Worm (Caenorhabditis elegans) whole organism, L3 larva: Measurements from ENCODE around the gene thoc-5.

Experiments used
- R02D3.7 ChIP-seq: fragments of 150-350 bp; optimal IDR thresholded peaks from 2 replicates; lab custom pipeline; 2014; ENCODE audit warnings: missing biosample characterization, missing genetic modification characterization
- ZK546.5 ChIP-seq: sonication (generic microtip); optimal IDR thresholded peaks from 2 replicates; lab custom pipeline; 2017; ENCODE audit warnings: missing biosample characterization, missing genetic modification characterization
- aly-2 ChIP-seq: fragments of 150-350 bp; optimal IDR thresholded peaks from 2 replicates; lab custom pipeline; 2014; ENCODE audit warnings: missing biosample characterization, missing genetic modification characterization
- ceh-16 ChIP-seq: sonication (generic microtip); optimal IDR thresholded peaks from 2 replicates; lab custom pipeline; 2017; ENCODE audit warnings: missing biosample characterization, missing genetic modification characterization
- ceh-28 ChIP-seq: fragments of 150-350 bp; optimal IDR thresholded peaks from 2 replicates; lab custom pipeline; 2014; ENCODE audit warnings: missing biosample characterization, missing genetic modification reagents, missing genetic modification characterization
- ceh-82 ChIP-seq: fragments of 150-350 bp; optimal IDR thresholded peaks from 2 replicates; lab custom pipeline; 2014; ENCODE audit warnings: missing biosample characterization, missing genetic modification characterization
- ceh-9 ChIP-seq: sonication (generic microtip); optimal IDR thresholded peaks from 2 replicates; lab custom pipeline; 2018; ENCODE audit warnings: missing biosample characterization, missing genetic modification characterization
- daf-12 ChIP-seq: fragments of 150-350 bp; optimal IDR thresholded peaks from 2 replicates; lab custom pipeline; 2014; ENCODE audit warnings: missing biosample characterization, missing genetic modification reagents, missing genetic modification characterization
- egl-27 ChIP-seq: sonication (generic microtip); optimal IDR thresholded peaks from 4 replicates; lab custom pipeline; 2017; ENCODE audit warnings: missing biosample characterization, missing genetic modification reagents, missing genetic modification characterization
- egl-5 ChIP-seq: fragments of 150-350 bp; optimal IDR thresholded peaks from 2 replicates; lab custom pipeline; 2017; ENCODE audit warnings: missing biosample characterization, missing genetic modification reagents, missing genetic modification characterization, inconsistent platforms
- elt-1 ChIP-seq: fragments of 150-350 bp; optimal IDR thresholded peaks from 2 replicates; lab custom pipeline; 2014; ENCODE audit warnings: missing biosample characterization, missing genetic modification characterization
- elt-2 ChIP-seq: sonication (generic microtip); optimal IDR thresholded peaks from 2 replicates; lab custom pipeline; 2016; ENCODE audit warnings: missing genetic modification reagents, mild to moderate bottlenecking, missing genetic modification characterization, missing compliant biosample characterization
- elt-3 ChIP-seq, 3 experiments: fragments of 150-350 bp in 1 of 3; sonication (generic microtip) in 2 of 3; optimal IDR thresholded peaks; 2 replicates in 2 of 3; 4 replicates in 1 of 3; lab custom pipeline; 2014 to 2017; ENCODE audit warnings: missing biosample characterization in 3 of 3, missing genetic modification characterization in 3 of 3
- eor-1 ChIP-seq, 2 experiments: fragments of 150-350 bp; optimal IDR thresholded peaks; 2 replicates each; lab custom pipeline; 2014 to 2018; ENCODE audit warnings: missing biosample characterization in 2 of 2, missing genetic modification characterization in 2 of 2
- fkh-10 ChIP-seq: sonication (generic microtip); optimal IDR thresholded peaks from 2 replicates; lab custom pipeline; 2017; ENCODE audit warnings: missing biosample characterization, missing genetic modification reagents, missing genetic modification characterization
- fkh-2 ChIP-seq: fragments of 150-350 bp; optimal IDR thresholded peaks from 2 replicates; lab custom pipeline; 2014; ENCODE audit warnings: missing biosample characterization, missing genetic modification reagents, missing genetic modification characterization
- hmg-11 ChIP-seq: sonication (generic microtip); optimal IDR thresholded peaks from 2 replicates; lab custom pipeline; 2016; ENCODE audit warnings: missing genetic modification characterization, missing compliant biosample characterization
- jun-1 ChIP-seq: fragments of 150-350 bp; optimal IDR thresholded peaks from 2 replicates; lab custom pipeline; 2014; ENCODE audit warnings: missing biosample characterization, missing genetic modification reagents, missing genetic modification characterization
- lin-15B ChIP-seq: fragments of 150-350 bp; optimal IDR thresholded peaks from 2 replicates; lab custom pipeline; 2014; ENCODE audit warnings: missing biosample characterization, missing genetic modification characterization
- lin-39 ChIP-seq: fragments of 150-350 bp; optimal IDR thresholded peaks from 2 replicates; lab custom pipeline; 2018; ENCODE audit warnings: missing biosample characterization, missing genetic modification reagents, missing genetic modification characterization
- lsy-12 ChIP-seq: sonication (generic microtip); optimal IDR thresholded peaks from 2 replicates; lab custom pipeline; 2016; ENCODE audit warnings: mild to moderate bottlenecking, missing genetic modification characterization, missing compliant biosample characterization
- mdl-1 ChIP-seq: fragments of 150-350 bp; optimal IDR thresholded peaks from 2 replicates; lab custom pipeline; 2014; ENCODE audit warnings: missing biosample characterization, missing genetic modification characterization
- mml-1 ChIP-seq: fragments of 150-350 bp; sonication (generic microtip); optimal IDR thresholded peaks from 3 replicates; lab custom pipeline; 2014; ENCODE audit warnings: missing biosample characterization, missing genetic modification characterization
- nfya-1 ChIP-seq: sonication (generic microtip); optimal IDR thresholded peaks from 2 replicates; lab custom pipeline; 2017; ENCODE audit warnings: missing genetic modification characterization, mild to moderate bottlenecking, missing compliant biosample characterization, antibody characterized with exemption, moderate library complexity; ENCODE audit not compliant: insufficient read depth
- nhr-11 ChIP-seq: fragments of 150-350 bp; optimal IDR thresholded peaks from 2 replicates; lab custom pipeline; 2014; ENCODE audit warnings: missing biosample characterization, missing genetic modification characterization
- nhr-12 ChIP-seq: fragments of 150-350 bp; optimal IDR thresholded peaks from 2 replicates; lab custom pipeline; 2014; ENCODE audit warnings: missing biosample characterization, missing genetic modification characterization
- nhr-23 ChIP-seq: fragments of 150-350 bp; optimal IDR thresholded peaks from 2 replicates; lab custom pipeline; 2014; ENCODE audit warnings: missing biosample characterization, missing genetic modification reagents, missing genetic modification characterization
- nhr-237 ChIP-seq: fragments of 150-350 bp; optimal IDR thresholded peaks from 2 replicates; lab custom pipeline; 2014; ENCODE audit warnings: missing biosample characterization, missing genetic modification characterization
- nhr-25 ChIP-seq: sonication (generic microtip); optimal IDR thresholded peaks from 2 replicates; lab custom pipeline; 2017; ENCODE audit warnings: missing biosample characterization, missing genetic modification characterization
- nhr-43 ChIP-seq: sonication (generic microtip); optimal IDR thresholded peaks from 2 replicates; lab custom pipeline; 2016; ENCODE audit warnings: mild to moderate bottlenecking, missing genetic modification characterization, missing compliant biosample characterization; ENCODE audit not compliant: poor library complexity, severe bottlenecking
- nhr-67 ChIP-seq: fragments of 150-350 bp; optimal IDR thresholded peaks from 2 replicates; lab custom pipeline; 2014; ENCODE audit warnings: missing biosample characterization, missing genetic modification characterization
- nhr-76 ChIP-seq: fragments of 150-350 bp; sonication (generic microtip); optimal IDR thresholded peaks from 5 replicates; lab custom pipeline; 2014; ENCODE audit warnings: missing biosample characterization, missing genetic modification characterization
- nhr-77 ChIP-seq: fragments of 150-350 bp; optimal IDR thresholded peaks from 2 replicates; lab custom pipeline; 2014; ENCODE audit warnings: missing biosample characterization, missing genetic modification characterization
- pha-4 ChIP-seq: fragments of 150-350 bp; optimal IDR thresholded peaks from 2 replicates; lab custom pipeline; 2014; ENCODE audit warnings: missing biosample characterization, missing genetic modification reagents, missing genetic modification characterization
- pqm-1 ChIP-seq: fragments of 150-350 bp; optimal IDR thresholded peaks from 2 replicates; lab custom pipeline; 2017; ENCODE audit warnings: missing biosample characterization, missing genetic modification characterization, inconsistent platforms
- skn-1 ChIP-seq: fragments of 150-350 bp; optimal IDR thresholded peaks from 2 replicates; lab custom pipeline; 2014; ENCODE audit warnings: missing biosample characterization, missing genetic modification characterization
- snpc-4 ChIP-seq: fragments of 150-350 bp; optimal IDR thresholded peaks from 2 replicates; lab custom pipeline; 2014; ENCODE audit warnings: missing biosample characterization, missing genetic modification characterization
- tbx-2 ChIP-seq: sonication (generic microtip); optimal IDR thresholded peaks from 2 replicates; lab custom pipeline; 2016; ENCODE audit warnings: mild to moderate bottlenecking, missing genetic modification characterization, missing compliant biosample characterization
- unc-62 ChIP-seq: fragments of 150-350 bp; sonication (generic microtip); optimal IDR thresholded peaks from 4 replicates; lab custom pipeline; 2014; ENCODE audit warnings: missing biosample characterization, missing genetic modification reagents, missing genetic modification characterization
- zag-1 ChIP-seq: fragments of 150-350 bp; optimal IDR thresholded peaks from 2 replicates; lab custom pipeline; 2014; ENCODE audit warnings: missing biosample characterization, missing genetic modification characterization
- ztf-4 ChIP-seq: fragments of 150-350 bp; optimal IDR thresholded peaks from 2 replicates; lab custom pipeline; 2014; ENCODE audit warnings: missing biosample characterization, missing genetic modification characterization

The thoc-5 gene

ce11 chrIII:5349250-5349649, at the start of gene thoc-5:
Gene thoc-5 (minus strand): TSS chrIII:5349401.
- TF ChIP-seq tbx-2 (no peak), nhr-43 (tag; lab: Kevin White, UChicago) (peak; percentile 93), jun-1 (tag; lab: Kevin White, UChicago) (peak; percentile 37), lin-39 (tag; lab: Kevin White, UChicago) (peak; percentile 16), unc-62 (no peak), daf-12 (tag; lab: Kevin White, UChicago) (no peak), nfya-1 (tag; lab: Kevin White, UChicago) (peak; percentile 79), nhr-237 (tag; lab: Kevin White, UChicago) (no peak), fkh-10 (GFP tag; lab: Kevin White, UChicago) (no peak), lin-15B (tag; lab: Kevin White, UChicago) (peak; percentile 86), mml-1 (tag; lab: Kevin White, UChicago) (no peak), pqm-1 (tag; lab: Kevin White, UChicago) (peak; percentile 31), nhr-23 (tag; lab: Kevin White, UChicago) (peak; percentile 80), egl-27 (no peak), pha-4 (peak; percentile 80), lsy-12 (peak; percentile 86), fkh-2 (tag; lab: Kevin White, UChicago) (no peak), nhr-11 (no peak), snpc-4 (peak; percentile 74), mdl-1 (tag; lab: Kevin White, UChicago) (no peak), nhr-12 (tag; lab: Kevin White, UChicago) (no peak), ceh-28 (tag; lab: Kevin White, UChicago) (peak; percentile 53), skn-1 (tag; lab: Kevin White, UChicago) (no peak), egl-5 (tag; lab: Kevin White, UChicago) (peak; percentile 18), ZK546.5 (tag; lab: Kevin White, UChicago) (no peak), ceh-82 (tag; lab: Kevin White, UChicago) (peak; percentile 37), nhr-67 (tag; lab: Kevin White, UChicago) (no peak), hmg-11 (tag; lab: Kevin White, UChicago) (peak; percentile 32), nhr-77 (tag; lab: Kevin White, UChicago) (no peak), zag-1 (no peak), ceh-9 (tag; lab: Kevin White, UChicago) (no peak), R02D3.7 (tag; lab: Kevin White, UChicago) (peak; percentile 41), aly-2 (tag; lab: Kevin White, UChicago) (no peak), elt-1 (no peak), nhr-25 (peak; percentile 61), ceh-16 (tag; lab: Kevin White, UChicago) (no peak), elt-2 (peak; percentile 25)

- TF ChIP-seq elt-3 (tag; optimal IDR thresholded peaks at IDR 0.05; lab: Kevin White, UChicago) (no peak), nhr-43 (tag; lab: Kevin White, UChicago) (no peak), nhr-67 (tag; lab: Kevin White, UChicago) (no peak), skn-1 (tag; lab: Kevin White, UChicago) (no peak), nhr-76 (no peak), mml-1 (tag; lab: Kevin White, UChicago) (no peak), unc-62 (no peak), ztf-4 (tag; lab: Kevin White, UChicago) (no peak), elt-1 (no peak), eor-1 (tag; optimal IDR thresholded peaks at IDR 0.05; lab: Kevin White, UChicago) (no peak), jun-1 (tag; lab: Kevin White, UChicago) (no peak), nhr-11 (no peak), elt-2 (no peak), R02D3.7 (tag; lab: Kevin White, UChicago) (no peak), nhr-77 (tag; lab: Kevin White, UChicago) (no peak), aly-2 (tag; lab: Kevin White, UChicago) (no peak)
- TF ChIP-seq, all 47 proteins: peak for 0
Observed at ce11 chrIII:5395746-5396145, 46.5 kb upstream of the thoc-5 start.
